Worm (Caenorhabditis elegans) whole organism, late embryonic: ENCODE data around the gene srd-34.

Source experiments
- ama-1 ChIP-seq: fragments of 150-350 bp; optimal IDR thresholded peaks from 2 replicates; lab custom pipeline; 2014
- pqm-1 ChIP-seq: sonication (generic microtip); optimal IDR thresholded peaks from 2 replicates; lab custom pipeline; 2016; ENCODE audit warnings: missing genetic modification characterization, missing compliant biosample characterization

DNA sequence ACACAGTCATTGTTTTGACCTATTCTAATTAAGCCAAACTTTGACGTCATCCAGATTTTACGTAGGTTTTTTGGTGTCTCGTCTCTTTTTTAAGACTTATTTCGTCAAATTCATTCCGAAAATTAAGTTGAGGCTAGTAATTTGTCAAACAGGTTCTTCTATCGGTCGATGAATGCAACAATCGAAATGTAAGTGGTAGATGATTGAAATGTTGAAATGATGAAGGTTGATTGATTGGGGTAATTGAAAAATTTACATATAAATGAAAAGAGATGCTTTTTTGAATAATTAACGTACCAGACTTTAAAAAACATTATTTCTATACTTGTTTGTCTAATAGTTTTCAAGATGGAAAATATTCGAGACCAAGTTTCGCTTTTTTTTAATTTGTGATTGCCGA lies 7.5 kb upstream of the srd-34 start:
- TF ChIP-seq ama-1 (lab: Kevin White, UChicago) (no peak), pqm-1 (tag; lab: Kevin White, UChicago) (no peak)
